Worm (Caenorhabditis elegans) whole organism, early embryonic: ENCODE measurements around the gene C17B7.15.

Experiments
- B0310.2 ChIP-seq: sonication (generic microtip); optimal IDR thresholded peaks from 2 replicates; lab custom pipeline; 2016; ENCODE audit warnings: mild to moderate bottlenecking, missing genetic modification characterization, missing compliant biosample characterization
- aly-1 ChIP-seq: sonication (generic microtip); optimal IDR thresholded peaks from 2 replicates; lab custom pipeline; 2016; ENCODE audit warnings: missing genetic modification characterization, missing compliant biosample characterization
- ama-1 ChIP-seq: fragments of 150-350 bp; optimal IDR thresholded peaks from 2 replicates; lab custom pipeline; 2014
- ceh-13 ChIP-seq: fragments of 200-800 bp; sonication (Bioruptor generic); optimal IDR thresholded peaks from 2 replicates; lab custom pipeline; 2018; ENCODE audit warnings: mild to moderate bottlenecking, missing genetic modification characterization, missing compliant biosample characterization
- ceh-36 ChIP-seq: sonication (generic microtip); optimal IDR thresholded peaks from 2 replicates; lab custom pipeline; 2016; ENCODE audit warnings: missing genetic modification characterization, inconsistent platforms, missing compliant biosample characterization
- flt-1 ChIP-seq: fragments of 200-800 bp; sonication (Bioruptor generic); IDR thresholded peaks from 2 replicates; pipeline ENCODE4 v1.3.6; 2022; ENCODE audit warnings: missing genetic modification characterization, missing compliant biosample characterization
- hmbx-1 ChIP-seq: sonication (generic microtip); optimal IDR thresholded peaks from 2 replicates; lab custom pipeline; 2016; ENCODE audit warnings: mild to moderate bottlenecking, missing genetic modification characterization, missing compliant biosample characterization
- hnd-1 ChIP-seq: sonication (generic microtip); optimal IDR thresholded peaks from 2 replicates; lab custom pipeline; 2016; ENCODE audit warnings: missing genetic modification characterization, missing compliant biosample characterization
- tbx-37 ChIP-seq: fragments of 200-800 bp; sonication (Bioruptor generic); conservative IDR thresholded peaks from 2 replicates; pipeline ENCODE4 v1.3.6; 2022; ENCODE audit warnings: missing genetic modification reagents, missing genetic modification characterization, missing compliant biosample characterization
- tra-4 ChIP-seq: sonication (generic microtip); optimal IDR thresholded peaks from 2 replicates; lab custom pipeline; 2017; ENCODE audit warnings: missing genetic modification characterization, missing compliant biosample characterization

DNA sequence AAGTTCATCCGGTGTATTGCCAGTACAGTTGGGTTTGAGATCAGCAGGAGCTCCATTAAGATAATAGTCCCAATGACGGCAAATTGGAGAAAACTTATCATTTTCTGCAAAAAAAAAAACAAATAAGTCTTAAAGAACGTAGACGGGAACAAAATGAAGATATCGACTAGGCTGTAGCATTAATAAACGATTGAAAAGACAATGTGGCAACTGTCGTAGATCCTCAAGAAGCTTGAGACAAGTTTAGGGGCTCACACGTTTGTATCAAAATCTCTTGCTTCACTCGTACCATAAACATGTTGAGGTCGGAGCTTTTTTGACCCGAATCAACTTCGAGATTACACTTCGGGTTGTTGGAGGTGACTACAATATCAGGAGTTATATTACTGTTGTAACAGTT is 30.0 kb upstream of the C17B7.15 start, which contains the start of gene F35F10.14:
- TF ChIP-seq ama-1 (lab: Kevin White, UChicago): no peak
- no peak for TF ChIP-seq hmbx-1
- no peak for TF ChIP-seq ceh-36 (tag; lab: Kevin White, UChicago)
- no peak for TF ChIP-seq B0310.2 (tag; lab: Kevin White, UChicago)
- TF ChIP-seq tra-4 (tag; lab: Kevin White, UChicago): no peak
- TF ChIP-seq tbx-37 (GFP tag; lab: Robert Waterston, UW): no peak
- no peak for TF ChIP-seq aly-1 (tag; lab: Kevin White, UChicago)
- no peak for TF ChIP-seq flt-1
- no peak for TF ChIP-seq ceh-13 (GFP tag; lab: Kevin White, UChicago)
- no peak for TF ChIP-seq hnd-1 (tag; lab: Kevin White, UChicago)
